Worm (Caenorhabditis elegans) whole organism, midembryonic: ENCODE measurements around the gene fbxa-144.

Source experiments
- T22C8.4 ChIP-seq: fragments of 200-800 bp; sonication (Bioruptor generic); IDR thresholded peaks from 2 replicates; pipeline ENCODE4 v1.3.6; 2022; ENCODE audit warnings: missing genetic modification characterization, missing compliant biosample characterization
- cog-1 ChIP-seq: sonication (generic microtip); optimal IDR thresholded peaks from 2 replicates; lab custom pipeline; 2016; ENCODE audit warnings: missing genetic modification characterization, missing compliant biosample characterization
- flt-1 ChIP-seq: fragments of 200-800 bp; sonication (Bioruptor generic); IDR thresholded peaks from 2 replicates; pipeline ENCODE4 v1.3.6; 2022; ENCODE audit warnings: missing genetic modification characterization, missing compliant biosample characterization
- klf-2 ChIP-seq: fragments of 200-800 bp; sonication (Bioruptor generic); conservative IDR thresholded peaks from 2 replicates; pipeline ENCODE4 v1.3.6; 2022; ENCODE audit warnings: missing genetic modification reagents, missing genetic modification characterization, missing compliant biosample characterization
- med-1 ChIP-seq: sonication (generic microtip); optimal IDR thresholded peaks from 2 replicates; lab custom pipeline; 2017; ENCODE audit warnings: missing genetic modification characterization, mild to moderate bottlenecking, missing compliant biosample characterization, antibody characterized with exemption, missing genetic modification reagents; ENCODE audit not compliant: insufficient read depth
- tab-1 ChIP-seq: fragments of 200-800 bp; sonication (Bioruptor generic); IDR thresholded peaks from 2 replicates; pipeline ENCODE4 v1.3.6; 2022; ENCODE audit warnings: missing genetic modification characterization, missing compliant biosample characterization
- ztf-23 ChIP-seq: fragments of 200-800 bp; sonication (Bioruptor generic); IDR thresholded peaks from 2 replicates; pipeline ENCODE4 v1.3.6; 2022; ENCODE audit warnings: missing genetic modification reagents, missing genetic modification characterization, missing compliant biosample characterization
- ztf-29 ChIP-seq: fragments of 200-800 bp; sonication (Bioruptor generic); IDR thresholded peaks from 2 replicates; pipeline ENCODE4 v1.3.6; 2022; ENCODE audit warnings: missing genetic modification reagents, missing genetic modification characterization, missing compliant biosample characterization

ce11 chrV:16094862-16095261 lies 37.7 kb downstream of the fbxa-144 start:
- TF ChIP-seq klf-2 (GFP tag; lab: Robert Waterston, UW) = no peak
- TF ChIP-seq T22C8.4 (GFP tag; lab: Robert Waterston, UW) = no peak
- TF ChIP-seq flt-1 = no peak
- no peak for TF ChIP-seq ztf-23
- no peak for TF ChIP-seq cog-1 (tag; lab: Kevin White, UChicago)
- TF ChIP-seq tab-1 (GFP tag; lab: Robert Waterston, UW) = no peak
- no peak for TF ChIP-seq med-1 (GFP tag; lab: Kevin White, UChicago)
- no peak for TF ChIP-seq ztf-29
